Worm (Caenorhabditis elegans) whole organism, L4 larva: ENCODE data around the gene knl-3.
A peak's percentile ranks its signal among the peaks of the same experiment; 100 is the strongest.

Experiments used
- F10B5.3 ChIP-seq: sonication (generic microtip); optimal IDR thresholded peaks from 2 replicates; lab custom pipeline; 2016; ENCODE audit warnings: mild to moderate bottlenecking, missing genetic modification characterization, missing compliant biosample characterization
- F37D6.2 ChIP-seq: sonication (generic microtip); optimal IDR thresholded peaks from 2 replicates; lab custom pipeline; 2016; ENCODE audit warnings: mild to moderate bottlenecking, missing genetic modification characterization, missing compliant biosample characterization
- F44E2.7 ChIP-seq: fragments of 200-800 bp; sonication (Bioruptor generic); IDR thresholded peaks from 2 replicates; pipeline ENCODE4 v2.1.2; 2022; ENCODE audit warnings: missing genetic modification characterization, missing compliant biosample characterization
- F49E8.2 ChIP-seq: sonication (generic microtip); optimal IDR thresholded peaks from 2 replicates; lab custom pipeline; 2016; ENCODE audit warnings: missing compliant biosample characterization, mild to moderate bottlenecking, missing genetic modification characterization, borderline replicate concordance
- T26A8.4 ChIP-seq: fragments of 200-800 bp; sonication (Bioruptor generic); IDR thresholded peaks from 2 replicates; pipeline ENCODE4 v1.3.6; 2022; ENCODE audit warnings: missing genetic modification characterization, missing compliant biosample characterization
- Y48G9A.11 ChIP-seq: fragments of 200-800 bp; sonication (Bioruptor generic); IDR thresholded peaks from 2 replicates; pipeline ENCODE4 v1.3.6; 2022; ENCODE audit warnings: missing genetic modification reagents, missing genetic modification characterization, missing compliant biosample characterization
- Y5F2A.4 ChIP-seq: fragments of 200-800 bp; sonication (Bioruptor generic); optimal IDR thresholded peaks from 2 replicates; lab custom pipeline; 2018; ENCODE audit warnings: mild to moderate bottlenecking, missing genetic modification characterization, missing compliant biosample characterization
- aha-1 ChIP-seq: fragments of 150-350 bp; peaks from one replicate; lab custom pipeline; 2014; ENCODE audit warnings: missing biosample characterization, missing genetic modification characterization
- aly-2 ChIP-seq: sonication (generic microtip); optimal IDR thresholded peaks from 2 replicates; lab custom pipeline; 2018; ENCODE audit warnings: missing biosample characterization, missing genetic modification characterization
- ceh-20 ChIP-seq: fragments of 200-800 bp; sonication (Bioruptor generic); IDR thresholded peaks from 2 replicates; pipeline ENCODE4 v1.3.6; 2022; ENCODE audit warnings: missing genetic modification reagents, missing genetic modification characterization, missing compliant biosample characterization
- ceh-62 ChIP-seq: sonication (generic microtip); optimal IDR thresholded peaks from 2 replicates; lab custom pipeline; 2017; ENCODE audit warnings: missing biosample characterization, missing genetic modification characterization
- ceh-82 ChIP-seq: sonication (generic microtip); optimal IDR thresholded peaks from 2 replicates; lab custom pipeline; 2017; ENCODE audit warnings: missing biosample characterization, missing genetic modification characterization
- ces-1 ChIP-seq: fragments of 150-350 bp; sonication (generic microtip); optimal IDR thresholded peaks from 4 replicates; lab custom pipeline; 2014; ENCODE audit warnings: missing biosample characterization, missing genetic modification reagents, missing genetic modification characterization
- cey-2 ChIP-seq: sonication (generic microtip); optimal IDR thresholded peaks from 3 replicates; lab custom pipeline; 2017; ENCODE audit warnings: missing genetic modification characterization, mild to moderate bottlenecking, missing compliant biosample characterization, antibody characterized with exemption, borderline replicate concordance; ENCODE audit not compliant: insufficient read depth
- ctbp-1 ChIP-seq: fragments of 200-800 bp; sonication (Bioruptor generic); IDR thresholded peaks from 2 replicates; pipeline ENCODE4 v1.3.6; 2022; ENCODE audit warnings: missing genetic modification reagents, missing genetic modification characterization, missing compliant biosample characterization
- daf-16 ChIP-seq, 3 experiments: sonication (generic microtip); optimal IDR thresholded peaks; 2 replicates each; lab custom pipeline; 2016 to 2017; ENCODE audit warnings: missing genetic modification characterization in 3 of 3, missing genetic modification reagents in 3 of 3, mild to moderate bottlenecking in 2 of 3, missing compliant biosample characterization in 2 of 3, missing biosample characterization in 1 of 3, moderate library complexity in 1 of 3
- daf-8 ChIP-seq: fragments of 200-800 bp; sonication (Bioruptor generic); IDR thresholded peaks from 2 replicates; pipeline ENCODE4 v1.3.6; 2022; ENCODE audit warnings: missing genetic modification characterization, missing compliant biosample characterization
- dmd-6 ChIP-seq: fragments of 200-800 bp; sonication (Bioruptor generic); IDR thresholded peaks from 2 replicates; pipeline ENCODE4 v1.3.6; 2022; ENCODE audit warnings: missing genetic modification reagents, missing genetic modification characterization, missing compliant biosample characterization
- dmd-8 ChIP-seq: fragments of 200-800 bp; sonication (Bioruptor generic); IDR thresholded peaks from 2 replicates; pipeline ENCODE4 v1.3.6; 2022; ENCODE audit warnings: missing genetic modification characterization, missing compliant biosample characterization
- dpl-1 ChIP-seq: fragments of 150-350 bp; optimal IDR thresholded peaks from 2 replicates; lab custom pipeline; 2014; ENCODE audit warnings: missing biosample characterization, missing genetic modification reagents, missing genetic modification characterization
- egl-27 ChIP-seq: sonication (generic microtip); optimal IDR thresholded peaks from 3 replicates; lab custom pipeline; 2017; ENCODE audit warnings: missing biosample characterization, missing genetic modification reagents, missing genetic modification characterization
- hif-1 ChIP-seq, 2 experiments: sonication (generic microtip); optimal IDR thresholded peaks; 2 replicates each; lab custom pipeline; 2016 to 2017; ENCODE audit warnings: missing compliant biosample characterization in 2 of 2, missing genetic modification characterization in 2 of 2, missing genetic modification reagents in 2 of 2, missing genotype in 2 of 2, mild to moderate bottlenecking in 1 of 2
- hlh-11 ChIP-seq: fragments of 200-800 bp; sonication (Bioruptor generic); optimal IDR thresholded peaks from 2 replicates; lab custom pipeline; 2018; ENCODE audit warnings: mild to moderate bottlenecking, missing genetic modification characterization, missing compliant biosample characterization
- hmg-1.1 ChIP-seq: fragments of 200-800 bp; sonication (Bioruptor generic); IDR thresholded peaks from 2 replicates; pipeline ENCODE4 v1.3.6; 2022; ENCODE audit warnings: missing genetic modification reagents, missing genetic modification characterization, missing compliant biosample characterization
- jun-1 ChIP-seq: fragments of 150-350 bp; optimal IDR thresholded peaks from 2 replicates; lab custom pipeline; 2014; ENCODE audit warnings: missing biosample characterization, missing genetic modification reagents, missing genetic modification characterization
- lin-13 ChIP-seq: fragments of 150-350 bp; optimal IDR thresholded peaks from 2 replicates; lab custom pipeline; 2014; ENCODE audit warnings: missing biosample characterization, missing genetic modification reagents, missing genetic modification characterization
- lin-38 ChIP-seq: fragments of 200-800 bp; sonication (Bioruptor generic); IDR thresholded peaks from 2 replicates; pipeline ENCODE4 v1.3.6; 2022; ENCODE audit warnings: missing genetic modification reagents, missing genetic modification characterization, missing compliant biosample characterization
- lsy-2 ChIP-seq, 2 experiments: fragments of 150-350 bp in 1 of 2; sonication (generic microtip) in 1 of 2; optimal IDR thresholded peaks; 2 replicates each; lab custom pipeline; 2014 to 2017; ENCODE audit warnings: missing biosample characterization in 2 of 2, missing genetic modification characterization in 2 of 2
- madf-9 ChIP-seq: fragments of 200-800 bp; sonication (Bioruptor generic); conservative IDR thresholded peaks from 2 replicates; pipeline ENCODE4 v1.3.6; 2022; ENCODE audit warnings: missing genetic modification reagents, missing genetic modification characterization, missing compliant biosample characterization
- mes-2 ChIP-seq: sonication (generic microtip); optimal IDR thresholded peaks from 2 replicates; lab custom pipeline; 2016; ENCODE audit warnings: missing genotype, mild to moderate bottlenecking, missing genetic modification characterization, missing compliant biosample characterization; ENCODE audit not compliant: poor library complexity, severe bottlenecking
- nhr-102 ChIP-seq: sonication (generic microtip); optimal IDR thresholded peaks from 2 replicates; lab custom pipeline; 2016; ENCODE audit warnings: mild to moderate bottlenecking, missing genetic modification characterization, moderate library complexity, missing compliant biosample characterization
- nhr-237 ChIP-seq: sonication (generic microtip); optimal IDR thresholded peaks from 2 replicates; lab custom pipeline; 2017; ENCODE audit warnings: missing biosample characterization, missing genetic modification characterization
- nhr-25 ChIP-seq: sonication (generic microtip); optimal IDR thresholded peaks from 2 replicates; lab custom pipeline; 2017; ENCODE audit warnings: missing genetic modification characterization, mild to moderate bottlenecking, missing compliant biosample characterization, antibody characterized with exemption, moderate library complexity, borderline replicate concordance; ENCODE audit not compliant: insufficient read depth
- nhr-42 ChIP-seq: fragments of 200-800 bp; sonication (Bioruptor generic); IDR thresholded peaks from 2 replicates; pipeline ENCODE4 v1.3.6; 2022; ENCODE audit warnings: missing genetic modification characterization, missing compliant biosample characterization
- nhr-6 ChIP-seq: fragments of 150-350 bp; optimal IDR thresholded peaks from 2 replicates; lab custom pipeline; 2014; ENCODE audit warnings: missing biosample characterization, missing genetic modification characterization
- pha-4 ChIP-seq, 2 experiments: fragments of 150-350 bp in 1 of 2; fragments of 200-800 bp in 1 of 2; sonication (Bioruptor generic) in 1 of 2; IDR thresholded peaks in 1 of 2; optimal IDR thresholded peaks in 1 of 2; 2 replicates each; pipeline versions ENCODE4 v1.3.6 to Lab custom; 2014 to 2022; ENCODE audit warnings: missing genetic modification characterization in 2 of 2, missing genetic modification reagents in 2 of 2, missing biosample characterization in 1 of 2, missing compliant biosample characterization in 1 of 2
- saeg-2 ChIP-seq: fragments of 200-800 bp; sonication (Bioruptor generic); IDR thresholded peaks from 2 replicates; pipeline ENCODE4 v1.3.6; 2022; ENCODE audit warnings: missing genetic modification reagents, missing genetic modification characterization, missing compliant biosample characterization
- set-16 ChIP-seq: fragments of 200-800 bp; sonication (Bioruptor generic); IDR thresholded peaks from 2 replicates; pipeline ENCODE4 v1.3.6; 2022; ENCODE audit warnings: missing genetic modification reagents, missing genetic modification characterization, missing compliant biosample characterization
- snpc-1.2 ChIP-seq: fragments of 200-800 bp; sonication (Bioruptor generic); IDR thresholded peaks from 2 replicates; pipeline ENCODE4 v1.3.6; 2022; ENCODE audit warnings: missing genetic modification reagents, missing genetic modification characterization, missing compliant biosample characterization
- spr-3 ChIP-seq: fragments of 200-800 bp; sonication (Bioruptor generic); optimal IDR thresholded peaks from 2 replicates; lab custom pipeline; 2018; ENCODE audit warnings: mild to moderate bottlenecking, missing genetic modification characterization, missing compliant biosample characterization
- tra-1 ChIP-seq: fragments of 200-800 bp; sonication (Bioruptor generic); IDR thresholded peaks from 2 replicates; pipeline ENCODE4 v1.3.6; 2022; ENCODE audit warnings: missing genetic modification reagents, missing genetic modification characterization, missing compliant biosample characterization
- unc-130 ChIP-seq: sonication (generic microtip); optimal IDR thresholded peaks from 2 replicates; lab custom pipeline; 2016; ENCODE audit warnings: missing genetic modification reagents, missing genetic modification characterization, missing compliant biosample characterization
- vab-7 ChIP-seq: fragments of 200-800 bp; sonication (Bioruptor generic); IDR thresholded peaks from 2 replicates; pipeline ENCODE4 v1.3.6; 2022; ENCODE audit warnings: missing genetic modification reagents, missing genetic modification characterization, missing compliant biosample characterization
- zag-1 ChIP-seq: fragments of 150-350 bp; optimal IDR thresholded peaks from 2 replicates; lab custom pipeline; 2014; ENCODE audit warnings: missing biosample characterization, missing genetic modification characterization
- ztf-7 ChIP-seq: fragments of 150-350 bp; optimal IDR thresholded peaks from 2 replicates; lab custom pipeline; 2014; ENCODE audit warnings: missing biosample characterization, missing genetic modification characterization

knl-3 gene

ce11 chrV:1870515-1870940 is 1.5 kb downstream of the knl-3 start:
- TF ChIP-seq lin-38 (GFP tag; lab: Robert Waterston, UW) (peak; percentile 67), set-16 (GFP tag; lab: Robert Waterston, UW) (no peak), tra-1 (GFP tag; lab: Robert Waterston, UW) (no peak), hif-1 (tag; optimal IDR thresholded peaks at IDR 0.05; lab: Kevin White, UChicago) (no peak), F37D6.2 (tag; lab: Kevin White, UChicago) (no peak), dpl-1 (GFP tag; lab: Kevin White, UChicago) (peak; percentile 14), ces-1 (no peak), aly-2 (no peak), Y48G9A.11 (GFP tag; lab: Robert Waterston, UW) (peak; percentile 41; the same call in 1 of the 2 replicates), F49E8.2 (tag; lab: Kevin White, UChicago) (peak; percentile 7), dmd-8 (GFP tag; lab: Robert Waterston, UW) (0 out of 2 replicates have a peak, but pooled peaks have one; percentile 23), daf-16 (GFP tag; optimal IDR thresholded peaks at IDR 0.05; lab: Kevin White, UChicago) (no peak), daf-16 (tag; optimal IDR thresholded peaks at IDR 0.05; lab: Kevin White, UChicago) (no peak), nhr-237 (tag; lab: Kevin White, UChicago) (no peak), ztf-7 (tag; lab: Kevin White, UChicago) (no peak), lsy-2 (tag; optimal IDR thresholded peaks at IDR 0.05; lab: Kevin White, UChicago) (no peak), snpc-1.2 (GFP tag; lab: Robert Waterston, UW) (no peak), unc-130 (GFP tag; lab: Kevin White, UChicago) (peak; percentile 54), mes-2 (tag; lab: Kevin White, UChicago) (peak; percentile 18), T26A8.4 (GFP tag; lab: Robert Waterston, UW) (no peak), nhr-25 (tag; lab: Kevin White, UChicago) (no peak), F44E2.7 (GFP tag; lab: Robert Waterston, UW) (0 out of 2 replicates have a peak, but pooled peaks have one; percentile 22), ceh-82 (tag; lab: Kevin White, UChicago) (no peak), vab-7 (GFP tag; lab: Robert Waterston, UW) (no peak)

ce11 chrV:1871768-1872296 is 2.8 kb downstream of the knl-3 start, which contains the start of the genes T10B5.4 and cct-7:
Gene T10B5.4, minus strand, starts transcription at chrV:1871807.
Gene cct-7, plus strand, starts transcription at chrV:1872246.
- TF ChIP-seq hif-1 (tag; optimal IDR thresholded peaks at IDR 0.05; lab: Kevin White, UChicago) (peak in 1 of 2 experiments; percentile 90), nhr-6 (peak; percentile 78), spr-3 (GFP tag; lab: Kevin White, UChicago) (no peak), ctbp-1 (peak; percentile 79), cey-2 (tag; lab: Kevin White, UChicago) (no peak), dpl-1 (GFP tag; lab: Kevin White, UChicago) (peak; percentile 82), daf-16 (GFP tag; optimal IDR thresholded peaks at IDR 0.05; lab: Kevin White, UChicago) (no peak), daf-16 (tag; optimal IDR thresholded peaks at IDR 0.05; lab: Kevin White, UChicago) (peak; percentile 46), nhr-102 (tag; lab: Kevin White, UChicago) (peak; percentile 22), saeg-2 (GFP tag; lab: Robert Waterston, UW) (peak; percentile 59; the same call in 1 of the 2 replicates), ceh-62 (no peak), pha-4 (GFP tag; IDR thresholded peaks at IDR 0.05; lab: Robert Waterston, UW) (0 out of 2 replicates have a peak, but pooled peaks have one; percentile 22), pha-4 (tag; optimal IDR thresholded peaks at IDR 0.05; lab: Kevin White, UChicago) (no peak), hmg-1.1 (GFP tag; lab: Robert Waterston, UW) (peak; percentile 89), nhr-237 (tag; lab: Kevin White, UChicago) (peak; percentile 36), madf-9 (GFP tag; lab: Robert Waterston, UW) (no peak), dmd-6 (GFP tag; lab: Robert Waterston, UW) (peak; percentile 78), Y5F2A.4 (GFP tag; lab: Kevin White, UChicago) (no peak), nhr-42 (GFP tag; lab: Robert Waterston, UW) (no peak), hlh-11 (tag; lab: Kevin White, UChicago) (peak; percentile 80), Y48G9A.11 (GFP tag; lab: Robert Waterston, UW) (no peak; the same call in 1 of the 2 replicates), ces-1 (no peak), jun-1 (tag; lab: Kevin White, UChicago) (peak; percentile 38), egl-27 (no peak), F10B5.3 (tag; lab: Kevin White, UChicago) (no peak), aha-1 (tag; lab: Kevin White, UChicago) (peak; percentile 98), lin-13 (GFP tag; lab: Kevin White, UChicago) (peak; percentile 92), F37D6.2 (tag; lab: Kevin White, UChicago) (peak; percentile 89), daf-8 (GFP tag; lab: Robert Waterston, UW) (no peak), dmd-8 (GFP tag; lab: Robert Waterston, UW) (no peak), zag-1 (peak; percentile 24), ceh-20 (GFP tag; lab: Robert Waterston, UW) (peak; percentile 70; the same call in 1 of the 2 replicates)
